Fruit fly (Drosophila melanogaster): ENCODE data around the gene Edc3.

DNA sequence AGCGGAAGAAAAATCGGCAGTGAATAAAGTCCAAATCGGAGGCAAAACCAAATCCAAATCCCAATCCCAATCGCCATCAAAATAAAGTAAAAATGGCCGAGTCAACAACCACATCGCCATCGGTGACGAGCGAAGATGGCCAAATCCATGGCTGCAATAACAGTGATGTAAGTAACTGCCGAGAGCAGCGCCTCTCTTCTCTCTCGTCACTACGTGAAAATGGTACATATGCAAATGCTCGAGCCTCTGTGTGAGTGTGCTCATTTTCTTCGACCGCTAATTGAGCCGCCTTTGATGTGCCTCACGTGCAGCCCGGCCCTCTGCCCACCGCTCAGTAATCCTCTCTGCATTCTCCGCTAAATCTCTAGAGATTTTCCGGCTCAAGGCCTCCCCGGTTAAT lies 4.7 kb upstream of the Edc3 start:
- TF ChIP-seq CG8478 (optimal IDR thresholded peaks at IDR 0.05) = no peak
- TF ChIP-seq CTCF (optimal IDR thresholded peaks at IDR 0.05) = no peak

Data from S2 (cell line).